Fruit fly (Drosophila melanogaster): ENCODE data around the gene CG15386.

Gene CG15386

dm6 chr2L:2242139-2242538 is 25.1 kb upstream of the CG15386 start, which contains the start of gene CG4267 (continued):
- TF ChIP-seq CG15073 (GFP tag; optimal IDR thresholded peaks at IDR 0.05) (no peak), CG6272 (GFP tag; IDR thresholded peaks at IDR 0.05) (no peak), CG7963 (GFP tag; IDR thresholded peaks at IDR 0.05; ENCODE audit: partially characterized antibody) (no peak), Sin3A (optimal IDR thresholded peaks at IDR 0.05) (no peak), nerfin-1 (tag; optimal IDR thresholded peaks at IDR 0.05) (no peak), ranshi (GFP tag; IDR thresholded peaks at IDR 0.05) (no peak), CG10267 (tag; optimal IDR thresholded peaks at IDR 0.05) (no peak), stwl (tag; optimal IDR thresholded peaks at IDR 0.05) (no peak), vnd (GFP tag; IDR thresholded peaks at IDR 0.05; ENCODE audit: partially characterized antibody) (no peak), bab2 (GFP tag; optimal IDR thresholded peaks at IDR 0.05) (no peak), fd3F (GFP tag; optimal IDR thresholded peaks at IDR 0.05) (no peak), CG34224 (GFP tag; IDR thresholded peaks at IDR 0.05; ENCODE audit: partially characterized antibody) (peak; percentile 68), CG4730 (GFP tag; IDR thresholded peaks at IDR 0.05) (no peak), dmrt99B (tag; optimal IDR thresholded peaks at IDR 0.05) (no peak), Rfx (GFP tag; IDR thresholded peaks at IDR 0.05) (peak; percentile 32; the same call in 1 of the 2 replicates), z (GFP tag; IDR thresholded peaks at IDR 0.05) (no peak; the same call in 2 of the 3 replicates), HLH54F (GFP tag; optimal IDR thresholded peaks at IDR 0.05) (no peak), CG5180 (GFP tag; optimal IDR thresholded peaks at IDR 0.05) (no peak), CG11696 (GFP tag; IDR thresholded peaks at IDR 0.05) (no peak), Hr3 (GFP tag; optimal IDR thresholded peaks at IDR 0.05) (no peak), CG4707 (GFP tag; optimal IDR thresholded peaks at IDR 0.05) (no peak), CG43689 (GFP tag; IDR thresholded peaks at IDR 0.05) (no peak), nmo (GFP tag; optimal IDR thresholded peaks at IDR 0.05) (no peak), aop (GFP tag; IDR thresholded peaks at IDR 0.05) (no peak), CG10147 (GFP tag; optimal IDR thresholded peaks at IDR 0.05) (no peak), da (GFP tag; optimal IDR thresholded peaks at IDR 0.05) (no peak), toy (GFP tag; IDR thresholded peaks at IDR 0.05) (no peak), HLH3B (GFP tag; IDR thresholded peaks at IDR 0.05) (no peak), CG6254 (GFP tag; optimal IDR thresholded peaks at IDR 0.05) (no peak), ash1 (GFP tag; optimal IDR thresholded peaks at IDR 0.05) (no peak), nau (GFP tag; optimal IDR thresholded peaks at IDR 0.05) (no peak), Awh (GFP tag; IDR thresholded peaks at IDR 0.05) (no peak), CG6854 (GFP tag; optimal IDR thresholded peaks at IDR 0.05) (no peak), so (GFP tag; IDR thresholded peaks at IDR 0.05) (peak; percentile 19; the same call in 1 of the 3 replicates), NFAT (GFP tag; IDR thresholded peaks at IDR 0.05) (no peak), ara (GFP tag; IDR thresholded peaks at IDR 0.05) (no peak), scrt (GFP tag; optimal IDR thresholded peaks at IDR 0.05) (no peak), vvl (GFP tag; IDR thresholded peaks at IDR 0.05) (peak; percentile 40; the same call in 1 of the 2 replicates), CG8281 (tag; optimal IDR thresholded peaks at IDR 0.05) (no peak), fd96Cb (tag; optimal IDR thresholded peaks at IDR 0.05) (no peak), CG10565 (GFP tag; optimal IDR thresholded peaks at IDR 0.05) (no peak), zfh1 (GFP tag; IDR thresholded peaks at IDR 0.05) (0 out of 3 replicates have a peak, but pooled peaks have one; percentile 43), chn (GFP tag; optimal IDR thresholded peaks at IDR 0.05) (no peak), CG12104 (GFP tag; optimal IDR thresholded peaks at IDR 0.05) (no peak), unc-4 (GFP tag; IDR thresholded peaks at IDR 0.05; ENCODE audit: partially characterized antibody) (peak; percentile 34), Fer3 (tag; optimal IDR thresholded peaks at IDR 0.05) (no peak), C15 (GFP tag; IDR thresholded peaks at IDR 0.05) (no peak), H15 (GFP tag; IDR thresholded peaks at IDR 0.05) (no peak), CG5245 (GFP tag; optimal IDR thresholded peaks at IDR 0.05) (no peak), CG1529 (GFP tag; optimal IDR thresholded peaks at IDR 0.05) (no peak), CG15601 (tag; optimal IDR thresholded peaks at IDR 0.05) (no peak), Hr51 (GFP tag; optimal IDR thresholded peaks at IDR 0.05) (no peak)

Measured in whole organism, embryonic.